Worm (Caenorhabditis elegans) whole organism, L1 larva: Measurements from ENCODE around the gene gcy-18.

ENCODE experiments used
- aly-2 ChIP-seq: fragments of 150-350 bp; optimal IDR thresholded peaks from 2 replicates; lab custom pipeline; 2014; ENCODE audit warnings: missing biosample characterization, missing genetic modification characterization
- dpl-1 ChIP-seq, 3 experiments: fragments of 150-350 bp in 2 of 3; sonication (generic microtip) in 1 of 3; optimal IDR thresholded peaks; 2 replicates each; lab custom pipeline; 2014 to 2017; ENCODE audit warnings: missing biosample characterization in 3 of 3, missing genetic modification characterization in 3 of 3, missing genetic modification reagents in 3 of 3
- efl-1 ChIP-seq, 4 experiments: fragments of 150-350 bp; optimal IDR thresholded peaks in 3 of 4; peaks in 1 of 4; 1 replicate in 1 of 4; 2 replicates in 3 of 4; lab custom pipeline; 2014; ENCODE audit warnings: missing biosample characterization in 2 of 4, missing genetic modification characterization in 2 of 4, missing genetic modification reagents in 2 of 4
- fkh-10 ChIP-seq: sonication (generic microtip); optimal IDR thresholded peaks from 2 replicates; lab custom pipeline; 2017; ENCODE audit warnings: missing biosample characterization, missing genetic modification reagents, missing genetic modification characterization

DNA sequence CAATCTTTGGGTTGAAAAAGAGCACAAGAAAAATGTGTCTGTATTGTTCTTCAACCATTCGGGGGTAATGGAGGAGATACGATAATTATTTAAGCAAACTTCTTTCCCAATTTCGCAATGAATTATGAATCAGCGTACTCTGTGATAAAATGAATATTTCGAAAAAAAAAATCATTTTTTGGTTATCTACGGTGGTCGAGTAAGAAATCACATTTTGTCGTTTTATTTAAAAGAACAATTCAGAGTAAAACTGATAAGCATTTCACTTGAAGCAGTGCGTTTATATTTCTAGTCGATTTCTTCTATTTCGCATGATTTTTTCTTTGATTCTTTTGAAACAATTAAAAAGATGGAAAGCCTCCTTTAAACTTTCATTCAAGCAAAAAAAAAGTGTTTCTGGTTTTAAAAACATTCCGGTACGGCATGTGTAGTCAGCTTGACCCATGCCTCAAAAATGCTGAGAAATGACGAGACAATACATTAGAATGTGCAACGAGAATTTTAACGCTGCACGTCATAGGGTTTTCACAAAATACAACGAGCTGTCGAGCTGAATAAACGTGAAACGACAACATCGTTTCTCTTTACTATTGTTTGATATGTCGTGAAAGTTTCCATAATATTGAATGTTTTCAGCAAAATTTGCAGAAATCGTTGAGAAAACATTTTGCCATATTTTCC, 42.7 kb downstream of the gcy-18 start, which contains the start of gene K08D8.2:
- TF ChIP-seq efl-1 (optimal IDR thresholded peaks at IDR 0.05; lab: Kevin White, UChicago) (no peak), efl-1 (GFP tag; optimal IDR thresholded peaks at IDR 0.05 in 1 of 2; lab: Kevin White, UChicago) (no peak), aly-2 (tag; lab: Kevin White, UChicago) (no peak), fkh-10 (GFP tag; lab: Kevin White, UChicago) (no peak), dpl-1 (GFP tag; optimal IDR thresholded peaks at IDR 0.05; lab: Kevin White, UChicago) (no peak)
